Worm (Caenorhabditis elegans): Measurements from ENCODE around the gene T01C8.3.

- TF ChIP-seq flt-1 (GFP tag; IDR thresholded peaks at IDR 0.05) (no peak), ama-1 (optimal IDR thresholded peaks at IDR 0.05) (no peak), aly-1 (tag; optimal IDR thresholded peaks at IDR 0.05) (no peak), ceh-13 (GFP tag; optimal IDR thresholded peaks at IDR 0.05) (no peak), ets-7 (tag; optimal IDR thresholded peaks at IDR 0.05) (no peak), hmg-4 (GFP tag; optimal IDR thresholded peaks at IDR 0.05) (peak; percentile 44), sea-1 (GFP tag; conservative IDR thresholded peaks at IDR 0.05) (no peak), tbx-11 (GFP tag; IDR thresholded peaks at IDR 0.05) (no peak), scrt-1 (GFP tag; IDR thresholded peaks at IDR 0.05) (no peak), B0310.2 (tag; optimal IDR thresholded peaks at IDR 0.05) (no peak), F13C5.2 (tag; optimal IDR thresholded peaks at IDR 0.05) (no peak), tbx-37 (GFP tag; conservative IDR thresholded peaks at IDR 0.05) (no peak), ceh-36 (tag; optimal IDR thresholded peaks at IDR 0.05) (no peak), pes-1 (GFP tag; IDR thresholded peaks at IDR 0.05) (no peak)
Observed at ce11 chrX:16815508-16815907, 32.5 kb upstream of the T01C8.3 start.
